Worm (Caenorhabditis elegans): Measurements from ENCODE around the gene pgp-10.

DNA sequence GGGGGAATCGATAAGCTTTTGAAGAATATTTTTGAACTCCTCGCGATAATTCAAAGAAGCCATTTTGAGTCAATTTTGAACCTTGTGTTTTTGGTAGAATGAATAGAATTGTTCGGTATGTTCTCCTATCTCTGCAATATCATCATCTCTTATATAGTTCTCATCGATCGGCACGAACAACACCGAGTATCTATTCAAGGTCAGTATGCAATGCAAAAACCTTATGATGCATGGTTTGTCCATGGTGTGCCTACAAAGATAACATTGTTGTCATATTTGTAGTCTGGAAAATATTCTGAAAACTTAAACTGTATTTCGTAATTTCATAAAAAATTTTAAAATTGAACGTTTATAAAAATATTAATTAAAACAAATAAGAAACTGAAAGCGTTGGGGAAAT lies 15.3 kb upstream of the pgp-10 start, which contains the start of gene alh-10:
- TF ChIP-seq unc-62 (GFP tag; optimal IDR thresholded peaks at IDR 0.05) (no peak), unc-39 (tag; optimal IDR thresholded peaks at IDR 0.05) (no peak), mep-1 (tag; optimal IDR thresholded peaks at IDR 0.05) (no peak), ces-1 (GFP tag; optimal IDR thresholded peaks at IDR 0.05) (no peak), nhr-237 (tag; optimal IDR thresholded peaks at IDR 0.05) (no peak), blmp-1 (tag; optimal IDR thresholded peaks at IDR 0.05) (no peak), sem-2 (GFP tag; optimal IDR thresholded peaks at IDR 0.05) (no peak), nhr-2 (tag; optimal IDR thresholded peaks at IDR 0.05) (no peak), ztf-11 (tag; optimal IDR thresholded peaks at IDR 0.05) (no peak), zip-8 (tag; optimal IDR thresholded peaks at IDR 0.05) (no peak), elt-1 (tag; optimal IDR thresholded peaks at IDR 0.05; ENCODE audit: borderline replicate concordance, insufficient read depth) (no peak), hlh-1 (tag; optimal IDR thresholded peaks at IDR 0.05) (no peak), pha-4 (tag; optimal IDR thresholded peaks at IDR 0.05) (no peak)
